Worm (Caenorhabditis elegans) whole organism, L1 larva: ENCODE measurements around the gene nra-3.

Experiments
- ceh-8 ChIP-seq: fragments of 200-800 bp; sonication (Bioruptor generic); optimal IDR thresholded peaks from 2 replicates; lab custom pipeline; 2018; ENCODE audit warnings: mild to moderate bottlenecking, missing genetic modification characterization, moderate library complexity, missing compliant biosample characterization
- egl-27 ChIP-seq, 2 experiments: fragments of 150-350 bp in 1 of 2; sonication (generic microtip); optimal IDR thresholded peaks; 3 replicates each; lab custom pipeline; 2017 to 2018; ENCODE audit warnings: missing biosample characterization in 2 of 2, missing genetic modification characterization in 2 of 2, missing genetic modification reagents in 2 of 2
- fos-1 ChIP-seq: fragments of 150-350 bp; optimal IDR thresholded peaks from 2 replicates; lab custom pipeline; 2014; ENCODE audit warnings: missing biosample characterization, missing genetic modification characterization
- mdl-1 ChIP-seq, 2 experiments: fragments of 150-350 bp; optimal IDR thresholded peaks; 2 replicates each; lab custom pipeline; 2014 to 2017; ENCODE audit warnings: missing biosample characterization in 2 of 2, missing genetic modification characterization in 2 of 2, inconsistent platforms in 1 of 2
- nhr-12 ChIP-seq: sonication (generic microtip); optimal IDR thresholded peaks from 2 replicates; lab custom pipeline; 2017; ENCODE audit warnings: missing biosample characterization, missing genetic modification characterization
- nhr-237 ChIP-seq: fragments of 150-350 bp; optimal IDR thresholded peaks from 2 replicates; lab custom pipeline; 2014; ENCODE audit warnings: missing biosample characterization, missing genetic modification characterization
- nhr-84 ChIP-seq: sonication (generic microtip); optimal IDR thresholded peaks from 2 replicates; lab custom pipeline; 2017; ENCODE audit warnings: missing biosample characterization, missing genetic modification characterization
- pqm-1 ChIP-seq: sonication (generic microtip); optimal IDR thresholded peaks from 3 replicates; lab custom pipeline; 2017; ENCODE audit warnings: missing biosample characterization, missing genetic modification characterization
- skn-1 ChIP-seq: fragments of 150-350 bp; optimal IDR thresholded peaks from 2 replicates; lab custom pipeline; 2014; ENCODE audit warnings: missing biosample characterization, missing genetic modification characterization
- sptf-1 ChIP-seq: fragments of 150-350 bp; optimal IDR thresholded peaks from 2 replicates; lab custom pipeline; 2014; ENCODE audit warnings: missing biosample characterization, missing genetic modification characterization
- sup-37 ChIP-seq: fragments of 200-800 bp; sonication (Bioruptor generic); optimal IDR thresholded peaks from 2 replicates; lab custom pipeline; 2018; ENCODE audit warnings: mild to moderate bottlenecking, missing genetic modification characterization, missing compliant biosample characterization

ce11 chrX:9965275-9965674, 34.0 kb upstream of the nra-3 start, which contains the start of gene pssy-1:
- no peak for TF ChIP-seq nhr-237
- TF ChIP-seq nhr-84: no peak
- TF ChIP-seq egl-27 (tag; optimal IDR thresholded peaks at IDR 0.05; lab: Kevin White, UChicago): no peak
- TF ChIP-seq fos-1 (tag; lab: Kevin White, UChicago): no peak
- TF ChIP-seq skn-1 (tag; lab: Kevin White, UChicago): no peak
- TF ChIP-seq pqm-1 (tag; lab: Kevin White, UChicago): no peak
- no peak for TF ChIP-seq mdl-1 (tag; optimal IDR thresholded peaks at IDR 0.05; lab: Kevin White, UChicago)
- no peak for TF ChIP-seq nhr-12 (tag; lab: Kevin White, UChicago)
- TF ChIP-seq ceh-8 (GFP tag; lab: Kevin White, UChicago): no peak
- TF ChIP-seq sptf-1 (tag; lab: Kevin White, UChicago): no peak
- TF ChIP-seq sup-37 (GFP tag; lab: Kevin White, UChicago): no peak
